Worm (Caenorhabditis elegans): Measurements from ENCODE around the gene egl-15.

egl-15 gene

DNA sequence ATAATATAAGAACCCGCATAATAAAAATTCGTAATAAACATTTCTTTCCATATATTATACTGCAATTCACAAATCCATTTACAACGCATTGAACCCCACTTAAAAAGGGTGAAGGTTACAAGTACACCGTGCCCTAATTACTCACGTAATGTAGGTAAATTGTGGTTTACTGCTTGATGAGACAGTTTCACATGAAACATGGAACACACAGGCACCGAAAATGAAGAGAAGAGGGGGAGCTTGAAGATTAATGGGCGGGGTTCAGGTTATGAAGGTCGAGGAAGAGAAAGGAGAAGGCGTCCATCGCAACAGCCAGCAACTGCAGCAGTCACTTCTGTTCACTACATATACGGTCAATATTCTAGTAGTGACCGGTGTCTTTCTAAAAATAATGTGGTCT lies 43.5 kb downstream of the egl-15 start, which contains the start of gene lpr-6:
Gene lpr-6 (plus strand): TSS at position 251 of the 400 bp plus-strand sequence.
- peak; percentile 19 for TF ChIP-seq ama-1 (optimal IDR thresholded peaks at IDR 0.05)
- no peak for TF ChIP-seq fkh-6 (tag; optimal IDR thresholded peaks at IDR 0.05)
- no peak for TF ChIP-seq hlh-6 (tag; optimal IDR thresholded peaks at IDR 0.05)
- no peak for TF ChIP-seq pha-2 (tag; optimal IDR thresholded peaks at IDR 0.05)
- no peak for TF ChIP-seq ceh-9 (tag; optimal IDR thresholded peaks at IDR 0.05)
- no peak for TF ChIP-seq ceh-22 (tag; optimal IDR thresholded peaks at IDR 0.05)
- no peak for TF ChIP-seq unc-55 (GFP tag; optimal IDR thresholded peaks at IDR 0.05)
- TF ChIP-seq F13H6.1 (tag; optimal IDR thresholded peaks at IDR 0.05): no peak
- TF ChIP-seq ceh-31 (tag; optimal IDR thresholded peaks at IDR 0.05): peak; percentile 2

DNA sequence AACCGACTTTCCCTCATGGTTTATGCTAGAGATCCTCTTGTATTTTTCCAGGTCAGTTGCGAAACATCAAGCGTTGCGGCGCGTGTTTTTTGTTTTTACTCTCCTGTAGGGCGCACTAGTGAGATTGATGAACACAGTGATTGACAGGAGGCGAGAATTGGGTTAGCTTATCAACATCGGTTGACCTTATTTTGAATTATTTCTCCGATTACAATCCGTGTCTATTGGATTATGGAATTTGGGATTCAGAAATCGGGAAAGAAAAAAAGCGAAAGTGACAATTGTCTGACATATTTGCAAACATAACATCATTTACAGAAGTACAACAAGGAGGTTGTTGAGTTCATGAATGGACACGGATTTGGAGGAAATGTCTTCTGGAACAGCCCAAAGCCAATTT lies 44.7 kb downstream of the egl-15 start:
- no peak for TF ChIP-seq lin-11 (tag; optimal IDR thresholded peaks at IDR 0.05)
- TF ChIP-seq unc-86 (tag; optimal IDR thresholded peaks at IDR 0.05): no peak
- no peak for TF ChIP-seq madf-2 (tag; optimal IDR thresholded peaks at IDR 0.05)
- no peak for TF ChIP-seq F13H6.1 (tag; optimal IDR thresholded peaks at IDR 0.05)
- TF ChIP-seq fkh-10 (GFP tag; optimal IDR thresholded peaks at IDR 0.05): no peak
- no peak for TF ChIP-seq ets-4 (tag; optimal IDR thresholded peaks at IDR 0.05)
- no peak for TF ChIP-seq pha-2 (tag; optimal IDR thresholded peaks at IDR 0.05)
- no peak for TF ChIP-seq ceh-48 (tag; optimal IDR thresholded peaks at IDR 0.05)
- TF ChIP-seq nhr-232 (tag; optimal IDR thresholded peaks at IDR 0.05): no peak
- no peak for TF ChIP-seq odd-2 (tag; optimal IDR thresholded peaks at IDR 0.05)
- no peak for TF ChIP-seq ztf-16 (tag; optimal IDR thresholded peaks at IDR 0.05)
- no peak for TF ChIP-seq T23F11.4 (GFP tag; optimal IDR thresholded peaks at IDR 0.05)
- TF ChIP-seq tbx-7 (tag; optimal IDR thresholded peaks at IDR 0.05): no peak

DNA sequence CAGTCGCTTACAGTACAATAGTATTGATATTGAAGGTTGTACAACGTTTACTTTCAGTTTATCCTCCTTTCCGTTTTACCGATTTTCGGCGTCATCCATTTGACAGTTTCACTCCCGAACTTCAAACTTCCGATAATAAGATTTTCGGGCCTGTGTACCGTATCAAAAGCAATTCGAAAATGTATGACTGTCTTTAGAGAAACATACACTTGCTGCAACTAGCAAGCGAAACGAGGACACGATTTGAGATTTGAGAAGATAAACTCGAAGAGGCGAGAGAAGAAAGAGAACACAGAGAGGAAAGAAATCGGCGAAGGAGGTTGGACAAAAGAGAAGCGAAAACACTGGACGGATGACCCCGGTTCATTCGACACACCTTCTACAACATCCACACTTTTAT lies 45.7 kb downstream of the egl-15 start, which contains the start of gene lpr-5:
Gene lpr-5 (plus strand): TSS at position 220 of the 400 bp plus-strand sequence.
- TF ChIP-seq Y22D7AL.16 (tag; optimal IDR thresholded peaks at IDR 0.05) (no peak), hlh-15 (tag; optimal IDR thresholded peaks at IDR 0.05) (no peak), fkh-10 (GFP tag; optimal IDR thresholded peaks at IDR 0.05) (no peak), nhr-11 (tag; optimal IDR thresholded peaks at IDR 0.05) (no peak), lim-6 (tag; optimal IDR thresholded peaks at IDR 0.05) (no peak), K09A11.1 (tag; optimal IDR thresholded peaks at IDR 0.05; ENCODE audit: insufficient read depth) (no peak), unc-55 (GFP tag; optimal IDR thresholded peaks at IDR 0.05) (no peak), ceh-22 (tag; optimal IDR thresholded peaks at IDR 0.05) (no peak), hlh-8 (tag; optimal IDR thresholded peaks at IDR 0.05) (no peak), ceh-31 (tag; optimal IDR thresholded peaks at IDR 0.05) (no peak), ama-1 (optimal IDR thresholded peaks at IDR 0.05) (no peak), sox-4 (tag; optimal IDR thresholded peaks at IDR 0.05) (no peak), dve-1 (tag; optimal IDR thresholded peaks at IDR 0.05) (no peak), C08G9.2 (tag; optimal IDR thresholded peaks at IDR 0.05) (no peak)

- TF ChIP-seq pat-9 (tag; optimal IDR thresholded peaks at IDR 0.05): no peak
- TF ChIP-seq unc-55 (GFP tag; optimal IDR thresholded peaks at IDR 0.05): peak; percentile 21
- TF ChIP-seq ceh-30 (tag; optimal IDR thresholded peaks at IDR 0.05): no peak
- TF ChIP-seq ets-4 (tag; optimal IDR thresholded peaks at IDR 0.05): no peak
- no peak for TF ChIP-seq ceh-6 (GFP tag; optimal IDR thresholded peaks at IDR 0.05)
- no peak for TF ChIP-seq npax-4 (tag; optimal IDR thresholded peaks at IDR 0.05)
- TF ChIP-seq rnt-1 (tag; optimal IDR thresholded peaks at IDR 0.05): no peak
- TF ChIP-seq dve-1 (tag; optimal IDR thresholded peaks at IDR 0.05): no peak
- no peak for TF ChIP-seq unc-86 (tag; optimal IDR thresholded peaks at IDR 0.05)
- TF ChIP-seq ceh-45 (GFP tag; IDR thresholded peaks at IDR 0.05): no peak
- no peak for TF ChIP-seq ceh-24 (tag; optimal IDR thresholded peaks at IDR 0.05)
- TF ChIP-seq ref-2 (tag; optimal IDR thresholded peaks at IDR 0.05): peak; percentile 17
- no peak for TF ChIP-seq pqm-1 (tag; optimal IDR thresholded peaks at IDR 0.05)
- no peak for TF ChIP-seq pax-1 (tag; optimal IDR thresholded peaks at IDR 0.05)
- TF ChIP-seq madf-2 (tag; optimal IDR thresholded peaks at IDR 0.05): no peak
- no peak for TF ChIP-seq hlh-15 (tag; optimal IDR thresholded peaks at IDR 0.05)
- no peak for TF ChIP-seq tbx-2 (tag; optimal IDR thresholded peaks at IDR 0.05)
- TF ChIP-seq ceh-34 (tag; optimal IDR thresholded peaks at IDR 0.05): no peak
Observed at ce11 chrX:11064799-11065198, 48.6 kb downstream of the egl-15 start, which contains the start of gene lpr-4. TSS of gene lpr-4 (plus strand) at chrX:11065126.

Measured in whole organism, late embryonic.